Worm (Caenorhabditis elegans): ENCODE results near the gene twk-25.

twk-25 gene

ce11 chrIV:11474067-11474466 lies 30.4 kb upstream of the twk-25 start (continued):
- peak; percentile 90 for TF ChIP-seq ceh-27 (GFP tag; optimal IDR thresholded peaks at IDR 0.05)
- 0 out of 2 replicates have a peak, but pooled peaks have one; percentile 44 for TF ChIP-seq madf-3 (GFP tag; IDR thresholded peaks at IDR 0.05)
- TF ChIP-seq sdz-38 (tag; optimal IDR thresholded peaks at IDR 0.05): peak; percentile 69
- TF ChIP-seq nhr-27 (tag; optimal IDR thresholded peaks at IDR 0.05): peak; percentile 82
- TF ChIP-seq egrh-3 (GFP tag; IDR thresholded peaks at IDR 0.05): peak; percentile 50
- TF ChIP-seq attf-6 (GFP tag; IDR thresholded peaks at IDR 0.05): peak; percentile 84
- peak; percentile 86 for TF ChIP-seq F49E8.2 (tag; optimal IDR thresholded peaks at IDR 0.05; ENCODE audit: insufficient read depth)
- TF ChIP-seq T26A5.8 (tag; optimal IDR thresholded peaks at IDR 0.05): peak; percentile 87
- peak; percentile 75 for TF ChIP-seq rpc-1 (optimal IDR thresholded peaks at IDR 0.05)
- TF ChIP-seq rpc-1 (tag; optimal IDR thresholded peaks at IDR 0.05): peak; percentile 95
- TF ChIP-seq F22D6.2 (tag; optimal IDR thresholded peaks at IDR 0.05): peak; percentile 70
- peak; percentile 72 for TF ChIP-seq attf-3 (GFP tag; conservative IDR thresholded peaks at IDR 0.05)
- TF ChIP-seq nfyb-1 (GFP tag; IDR thresholded peaks at IDR 0.05): peak; percentile 90
- TF ChIP-seq ztf-22 (GFP tag; optimal IDR thresholded peaks at IDR 0.05): no peak
- TF ChIP-seq ztf-6 (GFP tag; IDR thresholded peaks at IDR 0.05): peak; percentile 73; the same call in 1 of the 2 replicates
- TF ChIP-seq lin-35 (GFP tag; optimal IDR thresholded peaks at IDR 0.05): peak in 1 of 3 experiments; percentile 40
- TF ChIP-seq somi-1 (GFP tag; optimal IDR thresholded peaks at IDR 0.05): peak; percentile 79
- peak; percentile 59; the same call in 1 of the 2 replicates for TF ChIP-seq ceh-91 (GFP tag; IDR thresholded peaks at IDR 0.05)
- no peak for TF ChIP-seq unc-62 (GFP tag; optimal IDR thresholded peaks at IDR 0.05)
- no peak for TF ChIP-seq nfya-1 (tag; optimal IDR thresholded peaks at IDR 0.05; ENCODE audit: borderline replicate concordance, insufficient read depth)
- TF ChIP-seq pbrm-1 (GFP tag; IDR thresholded peaks at IDR 0.05): peak; percentile 75; the same call in 1 of the 2 replicates
- peak; percentile 40; the same call in 1 of the 2 replicates for TF ChIP-seq F39B2.1 (GFP tag; IDR thresholded peaks at IDR 0.05)
- TF ChIP-seq ztf-25 (GFP tag; IDR thresholded peaks at IDR 0.05): peak; percentile 98
- peak; percentile 82 for TF ChIP-seq hsf-1 (GFP tag; IDR thresholded peaks at IDR 0.05)
- TF ChIP-seq zim-3 (tag; optimal IDR thresholded peaks at IDR 0.05): peak; percentile 98
- TF ChIP-seq lsl-1 (GFP tag; optimal IDR thresholded peaks at IDR 0.05): peak; percentile 70
- TF ChIP-seq snpc-4 (GFP tag; optimal IDR thresholded peaks at IDR 0.05): peak; percentile 68
- TF ChIP-seq snpc-4 (tag; optimal IDR thresholded peaks at IDR 0.05): peak; percentile 33 to 70 (median 64)
- peak; percentile 90 for TF ChIP-seq Y56A3A.18 (GFP tag; IDR thresholded peaks at IDR 0.05)
- peak; percentile 51 for TF ChIP-seq gei-17 (GFP tag; optimal IDR thresholded peaks at IDR 0.05)
- TF ChIP-seq ztf-3 (GFP tag; optimal IDR thresholded peaks at IDR 0.05): peak; percentile 64
- TF ChIP-seq ceh-40 (GFP tag; IDR thresholded peaks at IDR 0.05): peak; percentile 90
- TF ChIP-seq lin-54 (GFP tag; optimal IDR thresholded peaks at IDR 0.05): peak; percentile 83
- TF ChIP-seq lin-40 (tag; optimal IDR thresholded peaks at IDR 0.05): peak; percentile 56
- TF ChIP-seq madf-6 (GFP tag; IDR thresholded peaks at IDR 0.05): peak; percentile 81
- TF ChIP-seq nfya-2 (GFP tag; IDR thresholded peaks at IDR 0.05): 0 out of 2 replicates have a peak, but pooled peaks have one; percentile 75
- peak; percentile 91 for TF ChIP-seq snpc-1.3 (tag; optimal IDR thresholded peaks at IDR 0.05; ENCODE audit: insufficient read depth)
- TF ChIP-seq Y79H2A.3 (GFP tag; conservative IDR thresholded peaks at IDR 0.05): 0 out of 2 replicates have a peak, but pooled peaks have one; percentile 45
- TF ChIP-seq ceh-79 (tag; optimal IDR thresholded peaks at IDR 0.05): peak; percentile 99
- peak; percentile 87 for TF ChIP-seq mes-4 (tag; optimal IDR thresholded peaks at IDR 0.05)
- no peak for TF ChIP-seq efl-1 (GFP tag; optimal IDR thresholded peaks at IDR 0.05)
- peak; percentile 70; the same call in 1 of the 2 replicates for TF ChIP-seq Y95B8A.8 (GFP tag; IDR thresholded peaks at IDR 0.05)
- TF ChIP-seq repo-1 (tag; optimal IDR thresholded peaks at IDR 0.05): peak; percentile 89
- TF ChIP-seq F57C9.4 (tag; optimal IDR thresholded peaks at IDR 0.05): peak; percentile 53
- TF ChIP-seq B0261.1 (tag; optimal IDR thresholded peaks at IDR 0.05): peak; percentile 87
- 0 out of 2 replicates have a peak, but pooled peaks have one; percentile 7 for TF ChIP-seq aptf-2 (GFP tag; conservative IDR thresholded peaks at IDR 0.05)
- TF ChIP-seq T07F8.4 (tag; optimal IDR thresholded peaks at IDR 0.05): peak; percentile 93
- TF ChIP-seq ztf-26 (tag; optimal IDR thresholded peaks at IDR 0.05): peak; percentile 72

Data from whole organism, young adult.